Worm (Caenorhabditis elegans): ENCODE measurements around the gene Y51H4A.24.

ce11 chrIV:16775455-16775854 lies 34.8 kb upstream of the Y51H4A.24 start, which contains the start of gene Y43D4A.5:
- no peak for TF ChIP-seq him-1 (tag; optimal IDR thresholded peaks at IDR 0.05)
- TF ChIP-seq W03F9.2 (tag; optimal IDR thresholded peaks at IDR 0.05) = no peak
